Worm (Caenorhabditis elegans): ENCODE results near the gene psa-3.

psa-3 gene

ce11 chrX:15434922-15435321 is 27.2 kb downstream of the psa-3 start:
- TF ChIP-seq ztf-29 (GFP tag; IDR thresholded peaks at IDR 0.05) (no peak), tab-1 (GFP tag; IDR thresholded peaks at IDR 0.05) (no peak), ztf-23 (GFP tag; IDR thresholded peaks at IDR 0.05) (no peak), T22C8.4 (GFP tag; IDR thresholded peaks at IDR 0.05) (no peak), med-1 (GFP tag; optimal IDR thresholded peaks at IDR 0.05; ENCODE audit: insufficient read depth) (no peak), flt-1 (GFP tag; IDR thresholded peaks at IDR 0.05) (no peak), klf-2 (GFP tag; conservative IDR thresholded peaks at IDR 0.05) (no peak), ref-1 (GFP tag; conservative IDR thresholded peaks at IDR 0.05) (no peak), cog-1 (tag; optimal IDR thresholded peaks at IDR 0.05) (no peak)

ce11 chrX:15438768-15439167 is 31.0 kb downstream of the psa-3 start:
- TF ChIP-seq flt-1 (GFP tag; IDR thresholded peaks at IDR 0.05) (no peak), ref-1 (GFP tag; conservative IDR thresholded peaks at IDR 0.05) (no peak), tab-1 (GFP tag; IDR thresholded peaks at IDR 0.05) (no peak), cog-1 (tag; optimal IDR thresholded peaks at IDR 0.05) (no peak), klf-2 (GFP tag; conservative IDR thresholded peaks at IDR 0.05) (no peak), ztf-29 (GFP tag; IDR thresholded peaks at IDR 0.05) (no peak), med-1 (GFP tag; optimal IDR thresholded peaks at IDR 0.05; ENCODE audit: insufficient read depth) (no peak), ztf-23 (GFP tag; IDR thresholded peaks at IDR 0.05) (no peak), T22C8.4 (GFP tag; IDR thresholded peaks at IDR 0.05) (no peak)

ce11 chrX:15440744-15441685 is 33.3 kb downstream of the psa-3 start, which contains the start of gene mocs-1:
mocs-1 (minus strand) TSS chrX:15440794.
- no peak for TF ChIP-seq ref-1 (GFP tag; conservative IDR thresholded peaks at IDR 0.05)
- no peak for TF ChIP-seq tab-1 (GFP tag; IDR thresholded peaks at IDR 0.05)
- TF ChIP-seq ztf-29 (GFP tag; IDR thresholded peaks at IDR 0.05) = no peak
- no peak for TF ChIP-seq ztf-23 (GFP tag; IDR thresholded peaks at IDR 0.05)
- no peak for TF ChIP-seq cog-1 (tag; optimal IDR thresholded peaks at IDR 0.05)
- TF ChIP-seq T22C8.4 (GFP tag; IDR thresholded peaks at IDR 0.05) = no peak
- no peak for TF ChIP-seq klf-2 (GFP tag; conservative IDR thresholded peaks at IDR 0.05)
- TF ChIP-seq med-1 (GFP tag; optimal IDR thresholded peaks at IDR 0.05; ENCODE audit: insufficient read depth) = no peak

DNA sequence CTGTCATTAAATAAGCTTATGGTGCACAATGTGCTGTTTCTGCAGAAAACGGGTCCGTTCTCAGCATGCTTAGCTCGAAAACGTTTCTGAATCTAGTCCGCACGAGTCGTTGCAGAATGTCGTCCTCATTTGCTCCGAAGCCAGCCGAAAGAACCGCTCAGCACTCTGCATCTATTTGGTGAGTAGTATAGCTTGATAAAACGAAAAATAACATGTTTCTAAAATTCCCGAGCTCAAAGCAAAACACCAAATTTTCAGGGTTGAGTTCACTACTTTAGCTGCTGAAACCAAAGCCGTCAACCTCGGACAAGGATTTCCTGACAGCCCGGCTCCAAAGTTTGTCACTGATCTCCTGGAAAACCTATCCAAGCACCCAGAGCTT is 33.9 kb downstream of the psa-3 start, which contains the start of gene nkat-3:
Gene nkat-3, plus strand, starts transcription at position 46 of the 382 bp plus-strand sequence.
- TF ChIP-seq flt-1 (GFP tag; IDR thresholded peaks at IDR 0.05) (no peak), cog-1 (tag; optimal IDR thresholded peaks at IDR 0.05) (no peak), tab-1 (GFP tag; IDR thresholded peaks at IDR 0.05) (no peak), ref-1 (GFP tag; conservative IDR thresholded peaks at IDR 0.05) (no peak), ztf-23 (GFP tag; IDR thresholded peaks at IDR 0.05) (no peak), med-1 (GFP tag; optimal IDR thresholded peaks at IDR 0.05; ENCODE audit: insufficient read depth) (no peak), klf-2 (GFP tag; conservative IDR thresholded peaks at IDR 0.05) (no peak), ztf-29 (GFP tag; IDR thresholded peaks at IDR 0.05) (no peak), T22C8.4 (GFP tag; IDR thresholded peaks at IDR 0.05) (no peak)

DNA sequence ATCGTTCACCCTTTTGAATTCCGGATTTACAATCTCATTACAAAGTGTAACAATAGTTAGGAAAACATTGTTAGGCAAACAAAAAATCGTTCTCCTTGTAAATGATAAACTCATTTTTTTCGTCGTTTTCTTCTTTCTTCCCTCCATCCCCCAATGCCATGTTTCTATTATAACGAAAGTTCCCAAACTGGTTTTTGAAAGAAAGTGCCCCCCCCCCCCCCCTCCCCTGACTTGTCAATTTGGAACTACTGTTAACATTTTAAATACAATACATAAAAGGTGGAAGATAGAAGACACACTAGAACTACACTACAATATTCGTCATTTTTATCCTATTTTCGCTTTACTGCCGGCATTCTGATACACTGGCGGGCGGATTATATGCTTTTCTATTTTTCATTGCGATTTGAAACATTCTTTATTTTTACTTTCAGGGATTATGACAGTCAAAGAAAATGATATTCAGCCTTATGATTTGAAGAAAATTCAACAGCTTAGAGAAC is 38.6 kb downstream of the psa-3 start, which contains the start of gene R03A10.5:
Gene R03A10.5, plus strand, starts transcription at position 431 of the 503 bp plus-strand sequence.
- TF ChIP-seq ztf-23 (GFP tag; IDR thresholded peaks at IDR 0.05) (no peak), ref-1 (GFP tag; conservative IDR thresholded peaks at IDR 0.05) (no peak), klf-2 (GFP tag; conservative IDR thresholded peaks at IDR 0.05) (no peak), flt-1 (GFP tag; IDR thresholded peaks at IDR 0.05) (no peak), ztf-29 (GFP tag; IDR thresholded peaks at IDR 0.05) (no peak), med-1 (GFP tag; optimal IDR thresholded peaks at IDR 0.05; ENCODE audit: insufficient read depth) (no peak), cog-1 (tag; optimal IDR thresholded peaks at IDR 0.05) (no peak), tab-1 (GFP tag; IDR thresholded peaks at IDR 0.05) (no peak)

DNA sequence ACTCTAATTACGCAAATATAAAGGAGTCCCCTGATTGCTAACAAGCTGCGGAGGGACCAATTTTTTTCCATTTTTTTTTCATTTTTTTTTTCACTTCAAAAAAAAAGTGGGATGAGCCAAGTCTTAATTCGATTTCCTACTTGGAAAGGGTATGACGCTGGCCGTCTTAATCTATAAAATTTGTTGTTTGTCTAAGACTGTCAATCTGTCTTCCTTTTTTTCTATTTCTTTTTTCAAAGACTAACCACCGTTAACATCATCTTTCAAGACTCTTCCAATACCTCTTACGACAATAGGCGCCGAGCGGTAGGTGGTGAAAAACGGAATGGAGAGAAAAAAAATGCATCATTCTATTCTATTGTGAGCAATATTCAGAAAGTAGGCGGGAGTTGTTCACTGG is 57.3 kb downstream of the psa-3 start:
- TF ChIP-seq ref-1 (GFP tag; conservative IDR thresholded peaks at IDR 0.05) (no peak), ztf-29 (GFP tag; IDR thresholded peaks at IDR 0.05) (no peak), tab-1 (GFP tag; IDR thresholded peaks at IDR 0.05) (no peak), T22C8.4 (GFP tag; IDR thresholded peaks at IDR 0.05) (no peak), flt-1 (GFP tag; IDR thresholded peaks at IDR 0.05) (no peak), ztf-23 (GFP tag; IDR thresholded peaks at IDR 0.05) (no peak), klf-2 (GFP tag; conservative IDR thresholded peaks at IDR 0.05) (no peak), med-1 (GFP tag; optimal IDR thresholded peaks at IDR 0.05; ENCODE audit: insufficient read depth) (no peak), cog-1 (tag; optimal IDR thresholded peaks at IDR 0.05) (no peak)

ce11 chrX:15466032-15466431 is 58.3 kb downstream of the psa-3 start, which contains the start of gene sprr-1:
sprr-1 (plus strand) TSS chrX:15466300.
- TF ChIP-seq tab-1 (GFP tag; IDR thresholded peaks at IDR 0.05) (no peak), ref-1 (GFP tag; conservative IDR thresholded peaks at IDR 0.05) (no peak), cog-1 (tag; optimal IDR thresholded peaks at IDR 0.05) (no peak), flt-1 (GFP tag; IDR thresholded peaks at IDR 0.05) (no peak), klf-2 (GFP tag; conservative IDR thresholded peaks at IDR 0.05) (no peak)

- TF ChIP-seq klf-2 (GFP tag; conservative IDR thresholded peaks at IDR 0.05) (no peak), ref-1 (GFP tag; conservative IDR thresholded peaks at IDR 0.05) (no peak), cog-1 (tag; optimal IDR thresholded peaks at IDR 0.05) (no peak), ztf-23 (GFP tag; IDR thresholded peaks at IDR 0.05) (no peak), tab-1 (GFP tag; IDR thresholded peaks at IDR 0.05) (no peak), flt-1 (GFP tag; IDR thresholded peaks at IDR 0.05) (no peak), T22C8.4 (GFP tag; IDR thresholded peaks at IDR 0.05) (no peak), med-1 (GFP tag; optimal IDR thresholded peaks at IDR 0.05; ENCODE audit: insufficient read depth) (no peak), ztf-29 (GFP tag; IDR thresholded peaks at IDR 0.05) (no peak)
These were observed 60.9 kb downstream of the psa-3 start for ce11 chrX:15468657-15469056.

Measured in whole organism, midembryonic.